Fruit fly (Drosophila melanogaster) whole organism, embryonic: ENCODE data around the gene Uro.

Experiments used
- Bgb ChIP-seq: fragments of 200-800 bp; sonication (Bioruptor generic); IDR thresholded peaks from 2 replicates; pipeline ENCODE4 v1.3.6; 2022; ENCODE audit warnings: missing biosample characterization, missing genetic modification characterization; ENCODE audit not compliant: partially characterized antibody
- BtbVII ChIP-seq: fragments of 200-800 bp; sonication (Bioruptor generic); optimal IDR thresholded peaks from 3 replicates; lab custom pipeline; 2017; ENCODE audit warnings: missing biosample characterization, mild to moderate bottlenecking, missing genetic modification characterization
- CG10267 ChIP-seq: fragments of 200-800 bp; sonication (Bioruptor generic); optimal IDR thresholded peaks from 2 replicates; lab custom pipeline; 2018; ENCODE audit warnings: missing biosample characterization, mild to moderate bottlenecking, missing genetic modification characterization, moderate library complexity
- CG10565 ChIP-seq: fragments of 200-800 bp; sonication (Bioruptor generic); optimal IDR thresholded peaks from 3 replicates; lab custom pipeline; 2016; ENCODE audit warnings: missing biosample characterization, mild to moderate bottlenecking, missing genetic modification characterization
- CG12071 ChIP-seq: fragments of 200-800 bp; sonication (Bioruptor generic); optimal IDR thresholded peaks from 3 replicates; lab custom pipeline; 2018; ENCODE audit warnings: missing biosample characterization, mild to moderate bottlenecking, missing genetic modification characterization
- CG1233 ChIP-seq: fragments of 200-800 bp; sonication (Bioruptor generic); optimal IDR thresholded peaks from 4 replicates; lab custom pipeline; 2018; ENCODE audit warnings: missing biosample characterization, mild to moderate bottlenecking, missing genetic modification characterization
- CG13424 ChIP-seq: fragments of 200-800 bp; sonication (Bioruptor generic); optimal IDR thresholded peaks from 2 replicates; lab custom pipeline; 2019; ENCODE audit warnings: missing biosample characterization, mild to moderate bottlenecking, missing genetic modification characterization, moderate library complexity
- CG13894 ChIP-seq: fragments of 200-800 bp; sonication (Bioruptor generic); optimal IDR thresholded peaks from 3 replicates; lab custom pipeline; 2018; ENCODE audit warnings: missing biosample characterization, mild to moderate bottlenecking, missing genetic modification characterization, moderate library complexity
- CG15011 ChIP-seq: fragments of 200-800 bp; sonication (Bioruptor generic); optimal IDR thresholded peaks from 3 replicates; lab custom pipeline; 2018; ENCODE audit warnings: missing biosample characterization, mild to moderate bottlenecking, missing genetic modification characterization
- CG16779 ChIP-seq: fragments of 200-800 bp; sonication (Bioruptor generic); IDR thresholded peaks from 2 replicates; pipeline ENCODE4 v1.3.6; 2022; ENCODE audit warnings: missing biosample characterization, missing genetic modification characterization
- CG18476 ChIP-seq: fragments of 200-800 bp; sonication (Bioruptor generic); optimal IDR thresholded peaks from 2 replicates; lab custom pipeline; 2016; ENCODE audit warnings: missing biosample characterization, mild to moderate bottlenecking, missing genetic modification characterization
- CG2678 ChIP-seq: fragments of 200-800 bp; sonication (Bioruptor generic); optimal IDR thresholded peaks from 3 replicates; lab custom pipeline; 2019; ENCODE audit warnings: missing biosample characterization, mild to moderate bottlenecking, missing genetic modification characterization, moderate library complexity
- CG34376 ChIP-seq: fragments of 200-800 bp; sonication (Bioruptor generic); optimal IDR thresholded peaks from 2 replicates; lab custom pipeline; 2018; ENCODE audit warnings: missing biosample characterization, mild to moderate bottlenecking, missing genetic modification characterization
- CG4328 ChIP-seq: fragments of 200-800 bp; sonication (Bioruptor generic); optimal IDR thresholded peaks from 3 replicates; lab custom pipeline; 2017; ENCODE audit warnings: missing biosample characterization, missing genetic modification reagents, missing genetic modification characterization
- CG6813 ChIP-seq: fragments of 200-800 bp; sonication (Bioruptor generic); optimal IDR thresholded peaks from 2 replicates; lab custom pipeline; 2017; ENCODE audit warnings: missing biosample characterization, missing genetic modification characterization, mild to moderate bottlenecking, moderate library complexity, missing genetic modification reagents
- CG7839 ChIP-seq: fragments of 200-800 bp; sonication (Bioruptor generic); optimal IDR thresholded peaks from 3 replicates; lab custom pipeline; 2018; ENCODE audit warnings: missing biosample characterization, mild to moderate bottlenecking, missing genetic modification characterization, moderate library complexity
- CG8290 ChIP-seq, 3 experiments: fragments of 200-800 bp; sonication (Bioruptor generic); optimal IDR thresholded peaks; 2 replicates each; lab custom pipeline; 2016 to 2019; ENCODE audit warnings: missing biosample characterization in 3 of 3, missing genetic modification characterization in 3 of 3, mild to moderate bottlenecking in 2 of 3, moderate library complexity in 1 of 3
- ERR ChIP-seq: fragments of 200-800 bp; sonication (Bioruptor generic); optimal IDR thresholded peaks from 2 replicates; lab custom pipeline; 2016; ENCODE audit warnings: missing biosample characterization, missing genetic modification characterization
- Fer2 ChIP-seq: fragments of 200-800 bp; sonication (Bioruptor generic); optimal IDR thresholded peaks from 2 replicates; lab custom pipeline; 2018; ENCODE audit warnings: missing biosample characterization, mild to moderate bottlenecking, missing genetic modification characterization, moderate library complexity
- Fer3 ChIP-seq: fragments of 200-800 bp; sonication (Bioruptor generic); optimal IDR thresholded peaks from 2 replicates; lab custom pipeline; 2018; ENCODE audit warnings: missing biosample characterization, mild to moderate bottlenecking, missing genetic modification characterization, moderate library complexity
- HHEX ChIP-seq: fragments of 200-800 bp; sonication (Bioruptor generic); optimal IDR thresholded peaks from 3 replicates; lab custom pipeline; 2017; ENCODE audit warnings: missing biosample characterization, mild to moderate bottlenecking, missing genetic modification characterization, missing genetic modification reagents
- Kr ChIP-seq: fragments of 200-800 bp; sonication (Bioruptor generic); optimal IDR thresholded peaks from 2 replicates; lab custom pipeline; 2017; ENCODE audit warnings: missing biosample characterization, mild to moderate bottlenecking, missing genetic modification characterization
- Mad ChIP-seq: fragments of 200-800 bp; sonication (Bioruptor generic); optimal IDR thresholded peaks from 2 replicates; lab custom pipeline; 2016; ENCODE audit warnings: missing biosample characterization, missing genetic modification characterization
- PHDP ChIP-seq: fragments of 200-800 bp; sonication (Bioruptor generic); optimal IDR thresholded peaks from 3 replicates; lab custom pipeline; 2018; ENCODE audit warnings: missing biosample characterization, mild to moderate bottlenecking, missing genetic modification characterization, moderate library complexity
- Poxn ChIP-seq: fragments of 200-800 bp; sonication (Bioruptor generic); IDR thresholded peaks from 2 replicates; pipeline ENCODE4 v1.3.6; 2022; ENCODE audit warnings: missing biosample characterization, missing genetic modification characterization
- Rx ChIP-seq: fragments of 200-800 bp; sonication (Bioruptor generic); IDR thresholded peaks from 2 replicates; pipeline ENCODE4 v1.3.6; 2022; ENCODE audit warnings: missing biosample characterization, missing genetic modification characterization
- Side ChIP-seq: fragments of 200-800 bp; sonication (Bioruptor generic); optimal IDR thresholded peaks from 2 replicates; lab custom pipeline; 2016; ENCODE audit warnings: missing biosample characterization, missing genetic modification characterization
- Sox100B ChIP-seq: fragments of 200-800 bp; sonication (Bioruptor generic); optimal IDR thresholded peaks from 3 replicates; lab custom pipeline; 2018; ENCODE audit warnings: missing biosample characterization, mild to moderate bottlenecking, missing genetic modification characterization
- Sox102F ChIP-seq: fragments of 200-800 bp; sonication (Bioruptor generic); optimal IDR thresholded peaks from 2 replicates; lab custom pipeline; 2018; ENCODE audit warnings: missing biosample characterization, mild to moderate bottlenecking, missing genetic modification characterization, moderate library complexity
- YL-1 ChIP-seq: fragments of 200-800 bp; sonication (Bioruptor generic); optimal IDR thresholded peaks from 3 replicates; lab custom pipeline; 2017; ENCODE audit warnings: missing biosample characterization, mild to moderate bottlenecking, missing genetic modification characterization
- ab ChIP-seq: fragments of 200-800 bp; sonication (Bioruptor generic); optimal IDR thresholded peaks from 2 replicates; lab custom pipeline; 2016; ENCODE audit warnings: missing biosample characterization, missing genetic modification characterization
- ase ChIP-seq: fragments of 200-800 bp; sonication (Bioruptor generic); IDR thresholded peaks from 3 replicates; pipeline ENCODE4 v1.3.6; 2022; ENCODE audit warnings: missing biosample characterization, missing genetic modification characterization
- cad ChIP-seq: fragments of >200 bp; optimal IDR thresholded peaks from 2 replicates; lab custom pipeline; 2017; ENCODE audit warnings: missing biosample characterization, missing genetic modification characterization
- cwo ChIP-seq: fragments of 200-800 bp; sonication (Bioruptor generic); optimal IDR thresholded peaks from 3 replicates; lab custom pipeline; 2017; ENCODE audit warnings: missing biosample characterization, missing genetic modification characterization, mild to moderate bottlenecking, moderate library complexity, missing genetic modification reagents
- da ChIP-seq: fragments of 200-800 bp; sonication (Bioruptor generic); optimal IDR thresholded peaks from 2 replicates; lab custom pipeline; 2016; ENCODE audit warnings: missing biosample characterization, missing genetic modification characterization
- danr ChIP-seq: fragments of 200-800 bp; sonication (Bioruptor generic); IDR thresholded peaks from 2 replicates; pipeline ENCODE4 v1.3.6; 2022; ENCODE audit warnings: missing biosample characterization, missing genetic modification characterization
- dmrt99B ChIP-seq: fragments of 200-800 bp; sonication (Bioruptor generic); optimal IDR thresholded peaks from 2 replicates; lab custom pipeline; 2018; ENCODE audit warnings: missing biosample characterization, mild to moderate bottlenecking, missing genetic modification characterization, moderate library complexity
- exex ChIP-seq: fragments of 200-800 bp; sonication (Bioruptor generic); optimal IDR thresholded peaks from 4 replicates; lab custom pipeline; 2018; ENCODE audit warnings: missing biosample characterization, mild to moderate bottlenecking, missing genetic modification characterization, moderate library complexity
- fd102C ChIP-seq: fragments of 200-800 bp; sonication (Bioruptor generic); optimal IDR thresholded peaks from 2 replicates; lab custom pipeline; 2018; ENCODE audit warnings: missing biosample characterization, mild to moderate bottlenecking, missing genetic modification characterization, moderate library complexity
- hb ChIP-seq: fragments of 200-800 bp; sonication (Bioruptor generic); IDR thresholded peaks from 3 replicates; pipeline ENCODE4 v1.3.6; 2022; ENCODE audit warnings: missing biosample characterization, missing genetic modification characterization; ENCODE audit not compliant: partially characterized antibody
- knrl ChIP-seq: fragments of 200-800 bp; sonication (Bioruptor generic); IDR thresholded peaks from 3 replicates; pipeline ENCODE4 v1.3.6; 2022; ENCODE audit warnings: missing biosample characterization, missing genetic modification characterization; ENCODE audit not compliant: partially characterized antibody
- pnt ChIP-seq: fragments of 200-800 bp; sonication (Bioruptor generic); optimal IDR thresholded peaks from 3 replicates; lab custom pipeline; 2016; ENCODE audit warnings: missing biosample characterization, missing genetic modification characterization
- ranshi ChIP-seq: fragments of 200-800 bp; sonication (Bioruptor generic); IDR thresholded peaks from 2 replicates; pipeline ENCODE4 v1.3.6; 2022; ENCODE audit warnings: missing biosample characterization, missing genetic modification characterization
- scrt ChIP-seq: fragments of 200-800 bp; sonication (Bioruptor generic); optimal IDR thresholded peaks from 2 replicates; lab custom pipeline; 2018; ENCODE audit warnings: missing biosample characterization, mild to moderate bottlenecking, missing genetic modification characterization, moderate library complexity
- sens ChIP-seq: fragments of 200-800 bp; sonication (Bioruptor generic); peaks from one replicate; lab custom pipeline; 2016; ENCODE audit warnings: missing biosample characterization, missing genetic modification characterization
- stc ChIP-seq: fragments of 200-800 bp; sonication (Bioruptor generic); IDR thresholded peaks from 2 replicates; pipeline ENCODE4 v1.3.6; 2022; ENCODE audit warnings: missing biosample characterization, missing genetic modification characterization
- stwl ChIP-seq: fragments of 200-800 bp; sonication (Bioruptor generic); optimal IDR thresholded peaks from 3 replicates; lab custom pipeline; 2018; ENCODE audit warnings: missing biosample characterization, mild to moderate bottlenecking, missing genetic modification characterization, moderate library complexity
- unpg ChIP-seq: fragments of 200-800 bp; sonication (Bioruptor generic); optimal IDR thresholded peaks from 3 replicates; lab custom pipeline; 2018; ENCODE audit warnings: missing biosample characterization, mild to moderate bottlenecking, missing genetic modification characterization, moderate library complexity

Uro gene

DNA sequence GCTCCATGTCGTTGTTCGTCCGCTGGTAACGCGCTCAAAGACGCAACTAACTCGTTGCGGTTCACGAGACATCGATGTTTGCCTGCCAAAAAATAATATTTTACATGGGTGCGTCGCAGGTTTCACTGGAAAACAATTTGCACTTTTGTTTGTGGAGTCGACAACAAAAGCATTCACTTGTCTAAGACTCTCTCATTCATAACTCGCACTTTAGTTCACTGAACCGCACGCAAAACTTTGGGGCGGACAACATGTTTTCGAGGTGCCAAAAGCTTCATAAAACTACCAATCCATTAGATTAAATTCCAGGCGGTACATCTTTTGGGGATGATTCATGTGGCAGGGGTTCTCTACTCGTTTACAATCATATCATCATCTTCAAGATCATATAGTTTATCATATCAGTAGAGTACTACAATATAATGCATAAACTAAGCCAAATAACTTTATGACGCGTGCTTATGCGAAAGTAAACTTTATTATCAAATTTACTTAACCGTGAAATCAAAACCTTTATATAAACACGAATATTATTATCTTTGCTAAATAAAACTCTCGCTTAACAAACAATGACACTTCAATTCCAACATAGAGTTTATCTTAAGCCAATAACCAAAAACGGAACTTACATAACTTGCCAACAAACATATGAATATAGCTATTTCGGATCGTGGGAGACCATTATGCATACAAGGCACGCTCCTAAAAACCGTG lies 1.7 kb upstream of the Uro start, which contains the start of gene CG7179:
TSS of gene CG7179 (minus strand) at position 51 of the 714 bp plus-strand sequence.
- peak; percentile 35 for TF ChIP-seq scrt (GFP tag; lab: Kevin White, UChicago)
- TF ChIP-seq sens (GFP tag; lab: Kevin White, UChicago) = peak; percentile 83
- TF ChIP-seq Poxn = no peak
- no peak for TF ChIP-seq fd102C (GFP tag; lab: Kevin White, UChicago)
- peak; percentile 32 for TF ChIP-seq unpg (GFP tag; lab: Kevin White, UChicago)
- TF ChIP-seq Mad = no peak
- peak; percentile 26 for TF ChIP-seq CG12071 (GFP tag; lab: Kevin White, UChicago)
- TF ChIP-seq HHEX (GFP tag; lab: Kevin White, UChicago) = peak; percentile 38
- no peak for TF ChIP-seq Bgb (GFP tag; lab: Robert Waterston, UW)
- TF ChIP-seq CG7839 (tag; lab: Kevin White, UChicago) = peak; percentile 25
- TF ChIP-seq Fer3 (tag; lab: Kevin White, UChicago) = peak; percentile 57
- TF ChIP-seq CG2678 (tag; lab: Kevin White, UChicago) = peak; percentile 72
- no peak for TF ChIP-seq CG8290 (GFP tag; optimal IDR thresholded peaks at IDR 0.05; lab: Kevin White, UChicago)
- TF ChIP-seq CG8290 (tag; optimal IDR thresholded peaks at IDR 0.05; lab: Kevin White, UChicago) = peak in 1 of 2 experiments; percentile 41
- no peak for TF ChIP-seq ranshi
- TF ChIP-seq danr = no peak
- no peak for TF ChIP-seq Side (GFP tag; lab: Kevin White, UChicago)
- no peak for TF ChIP-seq ERR (GFP tag; lab: Kevin White, UChicago)
- no peak for TF ChIP-seq da (GFP tag; lab: Kevin White, UChicago)
- peak; percentile 1 for TF ChIP-seq CG4328 (GFP tag; lab: Kevin White, UChicago)
- peak; percentile 3 for TF ChIP-seq cwo (GFP tag; lab: Kevin White, UChicago)
- peak; percentile 30 for TF ChIP-seq Fer2 (tag; lab: Kevin White, UChicago)
- no peak for TF ChIP-seq CG18476
- no peak for TF ChIP-seq knrl
- TF ChIP-seq PHDP (tag; lab: Kevin White, UChicago) = peak; percentile 25
- peak; percentile 28 for TF ChIP-seq exex (tag; lab: Kevin White, UChicago)
- TF ChIP-seq stwl (tag; lab: Kevin White, UChicago) = no peak
- 0 out of 2 replicates have a peak, but pooled peaks have one; percentile 12 for TF ChIP-seq stc (GFP tag; lab: Robert Waterston, UW)
- no peak for TF ChIP-seq ase (GFP tag; lab: Robert Waterston, UW)
- peak; percentile 21 for TF ChIP-seq CG6813 (GFP tag; lab: Kevin White, UChicago)
- no peak for TF ChIP-seq Kr (GFP tag; lab: Kevin White, UChicago)
- TF ChIP-seq Sox100B = peak; percentile 5
- no peak for TF ChIP-seq Rx (GFP tag; lab: Robert Waterston, UW)
- peak; percentile 0 for TF ChIP-seq Sox102F (GFP tag; lab: Kevin White, UChicago)
- no peak for TF ChIP-seq YL-1
- TF ChIP-seq cad (GFP tag; lab: Kevin White, UChicago) = no peak
- TF ChIP-seq CG13424 (tag; lab: Kevin White, UChicago) = no peak
- peak; percentile 40 for TF ChIP-seq BtbVII
- TF ChIP-seq CG13894 (tag; lab: Kevin White, UChicago) = peak; percentile 43
- TF ChIP-seq CG34376 (GFP tag; lab: Kevin White, UChicago) = peak; percentile 5
- peak; percentile 32 for TF ChIP-seq dmrt99B
- TF ChIP-seq CG10267 (tag; lab: Kevin White, UChicago) = no peak
- no peak for TF ChIP-seq pnt (GFP tag; lab: Kevin White, UChicago)
- no peak for TF ChIP-seq CG10565
- TF ChIP-seq CG15011 (GFP tag; lab: Kevin White, UChicago) = peak; percentile 33
- TF ChIP-seq CG1233 (GFP tag; lab: Kevin White, UChicago) = peak; percentile 14
- TF ChIP-seq hb = no peak
- no peak for TF ChIP-seq ab (GFP tag; lab: Kevin White, UChicago)
- no peak for TF ChIP-seq CG16779 (GFP tag; lab: Robert Waterston, UW)
